Fruit fly (Drosophila melanogaster): ENCODE measurements around the gene CG13634.
A peak's percentile ranks its signal among the peaks of the same experiment; 100 is the strongest.

CG13634 gene

DNA sequence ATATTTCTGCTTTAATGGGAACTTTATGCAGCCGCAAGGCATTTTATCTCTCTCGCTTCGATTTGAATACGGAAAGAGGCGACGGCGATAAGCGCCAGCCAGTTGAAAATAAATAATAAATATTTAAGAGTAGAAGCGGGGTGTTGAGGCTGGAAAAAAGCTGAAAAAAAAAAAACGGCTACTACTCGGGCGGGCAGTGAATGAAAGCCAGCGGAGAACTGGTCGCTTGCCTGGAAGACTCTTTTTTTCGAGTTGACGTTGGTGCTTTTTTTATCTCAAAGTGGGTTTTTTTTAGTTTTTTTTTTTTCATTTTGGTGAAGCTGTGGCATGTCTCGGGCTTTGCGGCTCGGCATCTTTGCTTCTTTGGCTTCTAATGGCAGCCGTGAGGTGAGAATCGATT lies 16.5 kb downstream of the CG13634 start (continued):
- TF ChIP-seq dac (GFP tag; optimal IDR thresholded peaks at IDR 0.05), result no peak

DNA sequence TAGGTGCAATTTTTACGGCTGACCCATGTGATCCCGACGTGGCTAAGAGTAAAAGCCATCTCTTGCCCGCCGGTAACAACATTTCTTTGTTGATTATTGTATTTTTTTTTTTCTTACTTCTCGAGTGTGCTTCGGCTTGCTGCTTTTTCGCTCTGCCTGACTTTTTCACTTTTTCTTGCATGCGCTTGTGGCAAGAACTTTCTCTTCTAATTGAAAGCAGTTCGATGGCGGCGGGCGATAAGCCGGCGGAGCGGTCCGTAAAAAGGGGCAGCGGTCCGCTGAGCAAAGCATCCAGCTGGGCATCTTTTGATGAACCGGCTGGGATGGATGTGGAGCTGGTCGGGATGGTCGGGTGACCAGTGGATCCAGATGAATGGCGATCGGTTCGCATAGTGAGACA lies 16.9 kb downstream of the CG13634 start:
- TF ChIP-seq CG6163 (GFP tag; IDR thresholded peaks at IDR 0.05) (no peak), svp (GFP tag) (peak; percentile 60)

DNA sequence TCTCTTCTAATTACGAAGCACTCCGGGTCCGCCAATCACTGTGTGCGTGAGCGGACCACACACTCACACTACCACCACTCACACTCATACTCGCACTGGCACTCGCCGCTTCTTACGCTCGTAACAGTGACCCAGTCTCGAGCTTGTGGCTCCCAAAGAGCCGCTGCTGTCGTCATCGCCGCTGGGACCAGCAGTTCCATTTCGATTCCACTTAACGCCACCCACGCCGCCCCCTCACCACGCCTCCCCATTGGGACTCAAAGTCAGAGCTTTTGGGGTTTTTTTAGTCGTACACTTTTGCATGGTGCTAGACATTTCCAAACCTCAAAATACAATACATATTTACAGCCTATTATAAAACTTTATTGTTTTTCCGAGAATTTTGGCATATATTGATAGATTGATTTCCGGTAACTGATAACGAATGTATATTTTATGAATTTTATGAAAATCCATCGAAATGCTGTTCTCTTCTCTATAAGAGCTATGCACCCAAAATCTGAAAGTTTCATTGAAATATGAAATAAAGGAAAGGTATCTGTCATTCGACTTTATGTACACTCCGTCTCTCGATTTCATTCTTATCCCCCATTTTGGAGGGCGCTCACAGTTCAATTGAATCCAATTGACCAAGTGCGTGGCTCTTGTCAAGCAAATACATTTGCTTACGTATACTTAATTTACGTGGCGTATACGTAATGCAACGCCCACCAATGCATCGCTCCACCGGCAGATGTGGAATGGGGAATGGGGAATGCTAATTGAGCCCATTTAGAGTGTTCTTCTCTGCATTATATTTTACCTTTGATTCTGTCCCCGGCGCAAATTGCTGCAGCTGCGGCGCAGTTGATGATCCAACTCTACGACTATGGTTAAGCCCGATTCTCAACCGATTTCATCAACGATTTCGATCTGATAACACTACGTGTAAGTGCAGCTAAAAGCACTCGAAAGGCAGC lies 18.4 kb downstream of the CG13634 start, which contains the start of gene CG42331:
Gene CG42331 (plus strand): TSS at position 909 of the 959 bp plus-strand sequence.
- peak; percentile 12 for TF ChIP-seq Hr4 (GFP tag; optimal IDR thresholded peaks at IDR 0.05)
- no peak for TF ChIP-seq CG9139 (GFP tag; optimal IDR thresholded peaks at IDR 0.05)
- peak; percentile 15 for TF ChIP-seq CG6792 (GFP tag; optimal IDR thresholded peaks at IDR 0.05)
- no peak for TF ChIP-seq dac (GFP tag; optimal IDR thresholded peaks at IDR 0.05)
- no peak for TF ChIP-seq CG10669 (GFP tag; optimal IDR thresholded peaks at IDR 0.05)
- peak; percentile 18 for TF ChIP-seq achi (GFP tag; optimal IDR thresholded peaks at IDR 0.05)
- no peak for TF ChIP-seq CG3032 (tag; optimal IDR thresholded peaks at IDR 0.05)
- TF ChIP-seq CG8319 (GFP tag; optimal IDR thresholded peaks at IDR 0.05), result no peak
- TF ChIP-seq CG31627 (GFP tag; optimal IDR thresholded peaks at IDR 0.05), result no peak
- no peak for TF ChIP-seq CG16779 (tag; optimal IDR thresholded peaks at IDR 0.05)
- no peak for TF ChIP-seq Lpt (GFP tag; optimal IDR thresholded peaks at IDR 0.05)
- TF ChIP-seq CG6854 (GFP tag; optimal IDR thresholded peaks at IDR 0.05), result no peak
- no peak for TF ChIP-seq CG4318 (GFP tag; optimal IDR thresholded peaks at IDR 0.05)
- TF ChIP-seq Sox15 (GFP tag; optimal IDR thresholded peaks at IDR 0.05), result no peak
- no peak for TF ChIP-seq net (GFP tag; optimal IDR thresholded peaks at IDR 0.05)
- no peak for TF ChIP-seq Eip75B (GFP tag; optimal IDR thresholded peaks at IDR 0.05)
- TF ChIP-seq fkh (GFP tag; optimal IDR thresholded peaks at IDR 0.05), result peak; percentile 9
- peak; percentile 15 for TF ChIP-seq OdsH (GFP tag; optimal IDR thresholded peaks at IDR 0.05)
- TF ChIP-seq Eip78C (GFP tag), result no peak
- peak; percentile 10 for TF ChIP-seq Sox102F (GFP tag; optimal IDR thresholded peaks at IDR 0.05)
- peak; percentile 14 for TF ChIP-seq CG32006 (GFP tag; optimal IDR thresholded peaks at IDR 0.05)
- TF ChIP-seq CG7368 (GFP tag; optimal IDR thresholded peaks at IDR 0.05), result no peak
- no peak for TF ChIP-seq ss (GFP tag; optimal IDR thresholded peaks at IDR 0.05)
- TF ChIP-seq esn (GFP tag; optimal IDR thresholded peaks at IDR 0.05), result peak; percentile 42
- no peak for TF ChIP-seq CG11294 (GFP tag; IDR thresholded peaks at IDR 0.05)
- 0 out of 2 replicates have a peak, but pooled peaks have one; percentile 13 for TF ChIP-seq CG15336 (GFP tag; IDR thresholded peaks at IDR 0.05)
- no peak for TF ChIP-seq CG6808 (GFP tag; optimal IDR thresholded peaks at IDR 0.05)
- no peak for TF ChIP-seq salr (GFP tag; optimal IDR thresholded peaks at IDR 0.05)
- no peak for TF ChIP-seq Hr38 (GFP tag; optimal IDR thresholded peaks at IDR 0.05)
- no peak for TF ChIP-seq CG1621 (tag; optimal IDR thresholded peaks at IDR 0.05)
- TF ChIP-seq CG10631 (GFP tag; optimal IDR thresholded peaks at IDR 0.05), result no peak
- TF ChIP-seq Ets21C (GFP tag; optimal IDR thresholded peaks at IDR 0.05), result no peak
- TF ChIP-seq vri (GFP tag; optimal IDR thresholded peaks at IDR 0.05), result no peak
- TF ChIP-seq Gug (GFP tag; IDR thresholded peaks at IDR 0.05), result no peak
- no peak for TF ChIP-seq Blimp-1 (GFP tag; optimal IDR thresholded peaks at IDR 0.05)
- TF ChIP-seq topi (GFP tag; optimal IDR thresholded peaks at IDR 0.05), result peak; percentile 15
- TF ChIP-seq eg (GFP tag; IDR thresholded peaks at IDR 0.05), result 0 out of 3 replicates have a peak, but pooled peaks have one; percentile 12
- no peak for TF ChIP-seq CG6276 (GFP tag; optimal IDR thresholded peaks at IDR 0.05)
- TF ChIP-seq fd85E (GFP tag; optimal IDR thresholded peaks at IDR 0.05), result no peak
- no peak for TF ChIP-seq CG8119 (GFP tag; IDR thresholded peaks at IDR 0.05)
- peak; percentile 3 for TF ChIP-seq Hr39 (GFP tag; optimal IDR thresholded peaks at IDR 0.05)
- TF ChIP-seq Met (GFP tag; optimal IDR thresholded peaks at IDR 0.05), result peak; percentile 11
- TF ChIP-seq lz (GFP tag; optimal IDR thresholded peaks at IDR 0.05), result peak; percentile 18
- TF ChIP-seq Smox (GFP tag; optimal IDR thresholded peaks at IDR 0.05), result peak; percentile 3
- peak; percentile 91 for TF ChIP-seq svp (GFP tag)

Data from whole organism, prepupa.